Worm (Caenorhabditis elegans): Measurements from ENCODE around the gene srw-117.

- no peak for TF ChIP-seq egl-43 (GFP tag; IDR thresholded peaks at IDR 0.05)
- TF ChIP-seq mes-2 (tag; optimal IDR thresholded peaks at IDR 0.05; ENCODE audit: poor library complexity, severe bottlenecking): no peak
- no peak for TF ChIP-seq hlh-30 (tag; optimal IDR thresholded peaks at IDR 0.05; ENCODE audit: insufficient read depth)
- no peak for TF ChIP-seq unc-62 (GFP tag; optimal IDR thresholded peaks at IDR 0.05 in 1 of 2)
- TF ChIP-seq unc-62 (tag; optimal IDR thresholded peaks at IDR 0.05): no peak
- no peak for TF ChIP-seq ceh-62 (tag; optimal IDR thresholded peaks at IDR 0.05)
- no peak for TF ChIP-seq Y48G9A.11 (GFP tag; IDR thresholded peaks at IDR 0.05)
- TF ChIP-seq ama-1 (optimal IDR thresholded peaks at IDR 0.05): no peak
- no peak for TF ChIP-seq ZK546.5 (tag; optimal IDR thresholded peaks at IDR 0.05)
- no peak for TF ChIP-seq nhr-11 (tag; optimal IDR thresholded peaks at IDR 0.05)
- TF ChIP-seq mep-1 (tag; optimal IDR thresholded peaks at IDR 0.05): no peak
- TF ChIP-seq dmd-6 (GFP tag; IDR thresholded peaks at IDR 0.05): no peak
Observed at ce11 chrV:2934075-2934474, 49.2 kb downstream of the srw-117 start, which contains the start of gene srh-247.

Measured in whole organism, L4 larva.